Worm (Caenorhabditis elegans) whole organism, L4 larva: ENCODE results near the gene C44B11.1.
A peak's percentile ranks its signal among the peaks of the same experiment; 100 is the strongest.

Experiments used
- D1046.2 ChIP-seq: fragments of 200-800 bp; sonication (Bioruptor generic); IDR thresholded peaks from 2 replicates; pipeline ENCODE4 v1.3.6; 2022; ENCODE audit warnings: missing genetic modification characterization, missing compliant biosample characterization
- F10B5.3 ChIP-seq: sonication (generic microtip); optimal IDR thresholded peaks from 2 replicates; lab custom pipeline; 2016; ENCODE audit warnings: mild to moderate bottlenecking, missing genetic modification characterization, missing compliant biosample characterization
- F26F4.8 ChIP-seq: fragments of 200-800 bp; sonication (Bioruptor generic); conservative IDR thresholded peaks from 2 replicates; pipeline ENCODE4 v1.3.6; 2022; ENCODE audit warnings: missing genetic modification characterization, missing compliant biosample characterization
- F44E2.7 ChIP-seq: fragments of 200-800 bp; sonication (Bioruptor generic); IDR thresholded peaks from 2 replicates; pipeline ENCODE4 v2.1.2; 2022; ENCODE audit warnings: missing genetic modification characterization, missing compliant biosample characterization
- F49E8.2 ChIP-seq: sonication (generic microtip); optimal IDR thresholded peaks from 2 replicates; lab custom pipeline; 2016; ENCODE audit warnings: missing compliant biosample characterization, mild to moderate bottlenecking, missing genetic modification characterization, borderline replicate concordance
- Y48G9A.11 ChIP-seq: fragments of 200-800 bp; sonication (Bioruptor generic); IDR thresholded peaks from 2 replicates; pipeline ENCODE4 v1.3.6; 2022; ENCODE audit warnings: missing genetic modification reagents, missing genetic modification characterization, missing compliant biosample characterization
- Y75B8A.6 ChIP-seq: fragments of 200-800 bp; sonication (Bioruptor generic); IDR thresholded peaks from 2 replicates; pipeline ENCODE4 v1.3.6; 2022; ENCODE audit warnings: missing genetic modification reagents, missing genetic modification characterization, missing compliant biosample characterization
- ZK337.2 ChIP-seq: fragments of 200-800 bp; sonication (Bioruptor generic); IDR thresholded peaks from 2 replicates; pipeline ENCODE4 v1.3.6; 2022; ENCODE audit warnings: missing genetic modification reagents, missing genetic modification characterization, missing compliant biosample characterization
- ZK546.5 ChIP-seq, 2 experiments: sonication (generic microtip); optimal IDR thresholded peaks; 2 replicates each; lab custom pipeline; 2017; ENCODE audit warnings: missing biosample characterization in 2 of 2, missing genetic modification characterization in 2 of 2
- aha-1 ChIP-seq: fragments of 150-350 bp; peaks from one replicate; lab custom pipeline; 2014; ENCODE audit warnings: missing biosample characterization, missing genetic modification characterization
- aly-2 ChIP-seq: sonication (generic microtip); optimal IDR thresholded peaks from 2 replicates; lab custom pipeline; 2018; ENCODE audit warnings: missing biosample characterization, missing genetic modification characterization
- ama-1 ChIP-seq: fragments of 150-350 bp; optimal IDR thresholded peaks from 2 replicates; lab custom pipeline; 2014; ENCODE audit warnings: inconsistent platforms, mixed read lengths
- ceh-28 ChIP-seq: fragments of 150-350 bp; optimal IDR thresholded peaks from 2 replicates; lab custom pipeline; 2014; ENCODE audit warnings: missing biosample characterization, missing genetic modification reagents, missing genetic modification characterization
- ceh-62 ChIP-seq: sonication (generic microtip); optimal IDR thresholded peaks from 2 replicates; lab custom pipeline; 2017; ENCODE audit warnings: missing biosample characterization, missing genetic modification characterization
- daf-19 ChIP-seq: fragments of 200-800 bp; sonication (Bioruptor generic); conservative IDR thresholded peaks from 2 replicates; pipeline ENCODE4 v1.3.6; 2022; ENCODE audit warnings: missing genetic modification characterization, missing compliant biosample characterization
- dmd-9 ChIP-seq: fragments of 200-800 bp; sonication (Bioruptor generic); IDR thresholded peaks from 2 replicates; pipeline ENCODE4 v1.3.6; 2022; ENCODE audit warnings: missing genetic modification reagents, missing genetic modification characterization, missing compliant biosample characterization
- dpl-1 ChIP-seq: fragments of 150-350 bp; optimal IDR thresholded peaks from 2 replicates; lab custom pipeline; 2014; ENCODE audit warnings: missing biosample characterization, missing genetic modification reagents, missing genetic modification characterization
- duxl-1 ChIP-seq: sonication (generic microtip); optimal IDR thresholded peaks from 2 replicates; lab custom pipeline; 2016; ENCODE audit warnings: mild to moderate bottlenecking, missing genetic modification characterization, moderate library complexity, missing compliant biosample characterization; ENCODE audit not compliant: poor library complexity
- egl-43 ChIP-seq: fragments of 200-800 bp; sonication (Bioruptor generic); IDR thresholded peaks from 2 replicates; pipeline ENCODE4 v1.3.6; 2022; ENCODE audit warnings: missing genetic modification reagents, missing genetic modification characterization, missing compliant biosample characterization
- fkh-10 ChIP-seq: fragments of 150-350 bp; optimal IDR thresholded peaks from 2 replicates; lab custom pipeline; 2014; ENCODE audit warnings: missing biosample characterization, missing genetic modification reagents, missing genetic modification characterization
- gei-8 ChIP-seq: fragments of 200-800 bp; sonication (Bioruptor generic); optimal IDR thresholded peaks from 2 replicates; lab custom pipeline; 2018; ENCODE audit warnings: mild to moderate bottlenecking, missing genetic modification characterization, missing compliant biosample characterization
- hmg-1.1 ChIP-seq: fragments of 200-800 bp; sonication (Bioruptor generic); IDR thresholded peaks from 2 replicates; pipeline ENCODE4 v1.3.6; 2022; ENCODE audit warnings: missing genetic modification reagents, missing genetic modification characterization, missing compliant biosample characterization
- lim-7 ChIP-seq: fragments of 200-800 bp; sonication (Bioruptor generic); IDR thresholded peaks from 2 replicates; pipeline ENCODE4 v1.3.6; 2022; ENCODE audit warnings: missing genetic modification characterization, missing compliant biosample characterization
- lin-38 ChIP-seq: fragments of 200-800 bp; sonication (Bioruptor generic); IDR thresholded peaks from 2 replicates; pipeline ENCODE4 v1.3.6; 2022; ENCODE audit warnings: missing genetic modification reagents, missing genetic modification characterization, missing compliant biosample characterization
- lin-39 ChIP-seq: fragments of 150-350 bp; optimal IDR thresholded peaks from 2 replicates; lab custom pipeline; 2014; ENCODE audit warnings: missing biosample characterization, missing genetic modification reagents, missing genetic modification characterization
- lir-3 ChIP-seq: sonication (generic microtip); optimal IDR thresholded peaks from 2 replicates; lab custom pipeline; 2016; ENCODE audit warnings: mild to moderate bottlenecking, missing genetic modification characterization, missing compliant biosample characterization
- lsy-2 ChIP-seq, 2 experiments: fragments of 150-350 bp in 1 of 2; sonication (generic microtip) in 1 of 2; optimal IDR thresholded peaks; 2 replicates each; lab custom pipeline; 2014 to 2017; ENCODE audit warnings: missing biosample characterization in 2 of 2, missing genetic modification characterization in 2 of 2
- madf-9 ChIP-seq: fragments of 200-800 bp; sonication (Bioruptor generic); conservative IDR thresholded peaks from 2 replicates; pipeline ENCODE4 v1.3.6; 2022; ENCODE audit warnings: missing genetic modification reagents, missing genetic modification characterization, missing compliant biosample characterization
- mdt-29 ChIP-seq: fragments of 200-800 bp; sonication (Bioruptor generic); IDR thresholded peaks from 2 replicates; pipeline ENCODE4 v1.3.6; 2022; ENCODE audit warnings: missing genetic modification reagents, missing genetic modification characterization, missing compliant biosample characterization
- mxl-3 ChIP-seq: fragments of 200-800 bp; sonication (Bioruptor generic); optimal IDR thresholded peaks from 2 replicates; lab custom pipeline; 2018; ENCODE audit warnings: mild to moderate bottlenecking, missing genetic modification characterization, missing compliant biosample characterization
- nhr-41 ChIP-seq: fragments of 200-800 bp; sonication (Bioruptor generic); IDR thresholded peaks from 2 replicates; pipeline ENCODE4 v1.3.6; 2022; ENCODE audit warnings: missing genetic modification reagents, missing genetic modification characterization, missing compliant biosample characterization
- nhr-42 ChIP-seq: fragments of 200-800 bp; sonication (Bioruptor generic); IDR thresholded peaks from 2 replicates; pipeline ENCODE4 v1.3.6; 2022; ENCODE audit warnings: missing genetic modification characterization, missing compliant biosample characterization
- pha-4 ChIP-seq, 2 experiments: fragments of 150-350 bp in 1 of 2; fragments of 200-800 bp in 1 of 2; sonication (Bioruptor generic) in 1 of 2; IDR thresholded peaks in 1 of 2; optimal IDR thresholded peaks in 1 of 2; 2 replicates each; pipeline versions ENCODE4 v1.3.6 to Lab custom; 2014 to 2022; ENCODE audit warnings: missing genetic modification characterization in 2 of 2, missing genetic modification reagents in 2 of 2, missing biosample characterization in 1 of 2, missing compliant biosample characterization in 1 of 2
- php-3 ChIP-seq: fragments of 200-800 bp; sonication (Bioruptor generic); IDR thresholded peaks from 2 replicates; pipeline ENCODE4 v1.3.6; 2022; ENCODE audit warnings: missing genetic modification reagents, missing genetic modification characterization, missing compliant biosample characterization
- pqm-1 ChIP-seq: sonication (generic microtip); optimal IDR thresholded peaks from 2 replicates; lab custom pipeline; 2017; ENCODE audit warnings: missing biosample characterization, missing genetic modification characterization
- rbr-2 ChIP-seq: sonication (generic microtip); optimal IDR thresholded peaks from 2 replicates; lab custom pipeline; 2016; ENCODE audit warnings: missing genotype, missing genetic modification characterization, missing compliant biosample characterization
- saeg-2 ChIP-seq: fragments of 200-800 bp; sonication (Bioruptor generic); IDR thresholded peaks from 2 replicates; pipeline ENCODE4 v1.3.6; 2022; ENCODE audit warnings: missing genetic modification reagents, missing genetic modification characterization, missing compliant biosample characterization
- sdz-12 ChIP-seq: fragments of 200-800 bp; sonication (Bioruptor generic); optimal IDR thresholded peaks from 2 replicates; lab custom pipeline; 2018; ENCODE audit warnings: mild to moderate bottlenecking, missing genetic modification characterization, missing compliant biosample characterization
- snpc-4 ChIP-seq: fragments of 150-350 bp; optimal IDR thresholded peaks from 2 replicates; lab custom pipeline; 2014; ENCODE audit warnings: missing biosample characterization, missing genetic modification characterization
- spr-1 ChIP-seq: sonication (generic microtip); optimal IDR thresholded peaks from 2 replicates; lab custom pipeline; 2016; ENCODE audit warnings: mild to moderate bottlenecking, missing genetic modification characterization, missing compliant biosample characterization
- tag-97 ChIP-seq: fragments of 200-800 bp; sonication (Bioruptor generic); IDR thresholded peaks from 2 replicates; pipeline ENCODE4 v1.3.6; 2022; ENCODE audit warnings: missing genetic modification characterization, missing compliant biosample characterization
- unc-39 ChIP-seq: sonication (generic microtip); optimal IDR thresholded peaks from 2 replicates; lab custom pipeline; 2017; ENCODE audit warnings: missing biosample characterization, missing genetic modification characterization
- zip-2 ChIP-seq: fragments of 150-350 bp; optimal IDR thresholded peaks from 2 replicates; lab custom pipeline; 2014; ENCODE audit warnings: missing biosample characterization, missing genetic modification characterization
- ztf-11 ChIP-seq: fragments of 150-350 bp; optimal IDR thresholded peaks from 2 replicates; lab custom pipeline; 2014; ENCODE audit warnings: missing biosample characterization, missing genetic modification characterization

Gene C44B11.1

ce11 chrIII:3108804-3109203 is 46.3 kb upstream of the C44B11.1 start:
- no peak for TF ChIP-seq nhr-42 (GFP tag; lab: Robert Waterston, UW)
- TF ChIP-seq ceh-62 (tag; lab: Kevin White, UChicago): no peak
- no peak for TF ChIP-seq mxl-3 (GFP tag; lab: Kevin White, UChicago)

- TF ChIP-seq Y48G9A.11 (GFP tag; lab: Robert Waterston, UW) (no peak), duxl-1 (tag; lab: Kevin White, UChicago) (no peak), sdz-12 (GFP tag; lab: Kevin White, UChicago) (no peak), madf-9 (no peak), pqm-1 (tag; lab: Kevin White, UChicago) (no peak), lim-7 (GFP tag; lab: Robert Waterston, UW) (0 out of 2 replicates have a peak, but pooled peaks have one; percentile 29), dpl-1 (GFP tag; lab: Kevin White, UChicago) (no peak), gei-8 (GFP tag; lab: Kevin White, UChicago) (no peak), saeg-2 (GFP tag; lab: Robert Waterston, UW) (no peak), lin-38 (peak; percentile 30; the same call in 1 of the 2 replicates), spr-1 (tag; lab: Kevin White, UChicago) (no peak)
These were observed 45.5 kb upstream of the C44B11.1 start for ce11 chrIII:3109564-3109963.

ce11 chrIII:3110614-3111013 is 44.5 kb upstream of the C44B11.1 start:
- TF ChIP-seq mdt-29 (GFP tag; lab: Robert Waterston, UW) (no peak), ama-1 (lab: Kevin White, UChicago) (no peak), ZK546.5 (tag; optimal IDR thresholded peaks at IDR 0.05; lab: Kevin White, UChicago) (no peak), aha-1 (tag; lab: Kevin White, UChicago) (no peak), dmd-9 (GFP tag; lab: Robert Waterston, UW) (no peak), pha-4 (GFP tag; IDR thresholded peaks at IDR 0.05; lab: Robert Waterston, UW) (no peak), pha-4 (tag; optimal IDR thresholded peaks at IDR 0.05; lab: Kevin White, UChicago) (no peak), dpl-1 (GFP tag; lab: Kevin White, UChicago) (no peak), rbr-2 (no peak), Y75B8A.6 (GFP tag; lab: Robert Waterston, UW) (no peak), php-3 (GFP tag; lab: Robert Waterston, UW) (no peak), hmg-1.1 (GFP tag; lab: Robert Waterston, UW) (no peak), lin-38 (no peak), duxl-1 (tag; lab: Kevin White, UChicago) (no peak), nhr-41 (GFP tag; lab: Robert Waterston, UW) (no peak), fkh-10 (GFP tag; lab: Kevin White, UChicago) (no peak), lsy-2 (tag; optimal IDR thresholded peaks at IDR 0.05; lab: Kevin White, UChicago) (no peak)

ce11 chrIII:3111534-3111933 is 43.5 kb upstream of the C44B11.1 start:
- TF ChIP-seq ceh-28 (tag; lab: Kevin White, UChicago) (peak; percentile 89), egl-43 (GFP tag; lab: Robert Waterston, UW) (no peak)

- TF ChIP-seq ZK546.5 (tag; optimal IDR thresholded peaks at IDR 0.05; lab: Kevin White, UChicago): no peak
- no peak for TF ChIP-seq sdz-12 (GFP tag; lab: Kevin White, UChicago)
- TF ChIP-seq spr-1 (tag; lab: Kevin White, UChicago): no peak
- no peak for TF ChIP-seq snpc-4
- no peak for TF ChIP-seq tag-97 (GFP tag; lab: Robert Waterston, UW)
- TF ChIP-seq F26F4.8 (GFP tag; lab: Robert Waterston, UW): 0 out of 2 replicates have a peak, but pooled peaks have one; percentile 49
- no peak for TF ChIP-seq ZK337.2
- no peak for TF ChIP-seq lin-39
- no peak for TF ChIP-seq aly-2 (tag; lab: Kevin White, UChicago)
- no peak for TF ChIP-seq lsy-2 (tag; optimal IDR thresholded peaks at IDR 0.05; lab: Kevin White, UChicago)
- TF ChIP-seq F10B5.3 (tag; lab: Kevin White, UChicago): peak; percentile 15
- TF ChIP-seq ztf-11: no peak
- TF ChIP-seq lir-3: no peak
- TF ChIP-seq D1046.2 (GFP tag; lab: Robert Waterston, UW): no peak
- TF ChIP-seq zip-2 (tag; lab: Kevin White, UChicago): no peak
- no peak for TF ChIP-seq unc-39 (tag; lab: Kevin White, UChicago)
- no peak for TF ChIP-seq F44E2.7
- TF ChIP-seq saeg-2 (GFP tag; lab: Robert Waterston, UW): no peak
- TF ChIP-seq daf-19 (GFP tag; lab: Robert Waterston, UW): no peak
- no peak for TF ChIP-seq ceh-62 (tag; lab: Kevin White, UChicago)
- TF ChIP-seq nhr-42 (GFP tag; lab: Robert Waterston, UW): 0 out of 2 replicates have a peak, but pooled peaks have one; percentile 17
- no peak for TF ChIP-seq F49E8.2 (tag; lab: Kevin White, UChicago)
These were observed 43.1 kb upstream of the C44B11.1 start for ce11 chrIII:3112001-3112400.
